Fruit fly (Drosophila melanogaster) S2 (cell line): ENCODE results near the gene Cf2.

Source experiments
- CG8478 ChIP-seq: fragments of >200 bp; optimal IDR thresholded peaks from 2 replicates; lab custom pipeline; 2018
- CTCF ChIP-seq, 2 experiments: fragments of >200 bp; optimal IDR thresholded peaks; 2 replicates each; lab custom pipeline; 2018

DNA sequence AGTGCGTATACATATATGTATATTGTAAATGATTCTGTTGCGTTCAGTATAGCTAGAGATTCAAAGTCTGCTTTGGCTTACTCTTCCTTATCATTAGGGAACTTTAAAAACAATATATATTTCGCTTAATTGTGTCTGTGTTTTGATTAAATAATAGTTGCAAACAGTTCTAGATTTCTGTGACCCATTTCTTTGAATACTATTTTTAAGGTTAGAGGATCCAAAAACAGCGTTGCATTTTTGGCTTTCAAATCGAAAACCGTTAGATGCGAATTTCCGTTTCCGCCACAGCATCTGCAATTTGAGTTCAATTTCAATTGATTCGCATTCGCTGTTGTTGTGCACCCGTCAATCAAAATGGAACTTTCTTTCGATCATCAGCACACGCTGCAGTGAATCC is 3.2 kb upstream of the Cf2 start:
- TF ChIP-seq CG8478 (lab: Kevin White, UChicago) (no peak), CTCF (optimal IDR thresholded peaks at IDR 0.05; lab: Kevin White, UChicago) (no peak)
